Worm (Caenorhabditis elegans) whole organism, L2 larva: ENCODE measurements around the gene anoh-1.
A peak's percentile ranks its signal among the peaks of the same experiment; 100 is the strongest.
"Not testable (repeated sequence)": the region's sequence is repeated elsewhere in the genome, so short reads cannot be mapped to it uniquely, and the experiment has no call there.

Source experiments
- F13H6.1 ChIP-seq: sonication (generic microtip); optimal IDR thresholded peaks from 2 replicates; lab custom pipeline; 2016; ENCODE audit warnings: missing genetic modification characterization, missing compliant biosample characterization
- R02D3.7 ChIP-seq: fragments of 150-350 bp; optimal IDR thresholded peaks from 2 replicates; lab custom pipeline; 2014; ENCODE audit warnings: missing biosample characterization, missing genetic modification characterization
- Y55F3AM.14 ChIP-seq: fragments of 200-800 bp; sonication (Bioruptor generic); optimal IDR thresholded peaks from 2 replicates; lab custom pipeline; 2018; ENCODE audit warnings: mild to moderate bottlenecking, missing genetic modification characterization, missing compliant biosample characterization
- ZK546.5 ChIP-seq: sonication (generic microtip); optimal IDR thresholded peaks from 2 replicates; lab custom pipeline; 2017; ENCODE audit warnings: missing biosample characterization, missing genetic modification characterization
- alr-1 ChIP-seq: fragments of 150-350 bp; optimal IDR thresholded peaks from 2 replicates; lab custom pipeline; 2014; ENCODE audit warnings: missing biosample characterization, missing genetic modification characterization
- ama-1 ChIP-seq: fragments of 150-350 bp; optimal IDR thresholded peaks from 2 replicates; lab custom pipeline; 2018; ENCODE audit warnings: inconsistent platforms
- blmp-1 ChIP-seq: sonication (generic microtip); optimal IDR thresholded peaks from 2 replicates; lab custom pipeline; 2017; ENCODE audit warnings: missing genetic modification characterization, mild to moderate bottlenecking, missing compliant biosample characterization, antibody characterized with exemption, moderate library complexity; ENCODE audit not compliant: insufficient read depth
- ceh-16 ChIP-seq: fragments of 150-350 bp; optimal IDR thresholded peaks from 2 replicates; lab custom pipeline; 2014; ENCODE audit warnings: missing biosample characterization, missing genetic modification characterization
- crh-2 ChIP-seq: sonication (generic microtip); optimal IDR thresholded peaks from 2 replicates; lab custom pipeline; 2017; ENCODE audit warnings: missing biosample characterization, missing genetic modification characterization
- dmd-4 ChIP-seq: sonication (generic microtip); optimal IDR thresholded peaks from 2 replicates; lab custom pipeline; 2017; ENCODE audit warnings: missing biosample characterization, missing genetic modification characterization
- egl-27 ChIP-seq: sonication (generic microtip); optimal IDR thresholded peaks from 3 replicates; lab custom pipeline; 2017; ENCODE audit warnings: missing biosample characterization, missing genetic modification reagents, missing genetic modification characterization
- elt-1 ChIP-seq: fragments of 150-350 bp; optimal IDR thresholded peaks from 2 replicates; lab custom pipeline; 2014; ENCODE audit warnings: missing biosample characterization, missing genetic modification characterization
- fos-1 ChIP-seq: fragments of 150-350 bp; optimal IDR thresholded peaks from 2 replicates; lab custom pipeline; 2014; ENCODE audit warnings: missing biosample characterization, missing genetic modification characterization
- gmeb-1 ChIP-seq: fragments of 150-350 bp; optimal IDR thresholded peaks from 2 replicates; lab custom pipeline; 2014; ENCODE audit warnings: missing biosample characterization, missing genetic modification characterization
- lin-11 ChIP-seq: fragments of 150-350 bp; sonication (generic microtip); optimal IDR thresholded peaks from 2 replicates; lab custom pipeline; 2014; ENCODE audit warnings: missing biosample characterization, missing genetic modification characterization, inconsistent platforms, mixed read lengths
- lin-13 ChIP-seq: fragments of 150-350 bp; optimal IDR thresholded peaks from 2 replicates; lab custom pipeline; 2014; ENCODE audit warnings: missing biosample characterization, missing genetic modification reagents, missing genetic modification characterization
- lin-39 ChIP-seq: fragments of 150-350 bp; optimal IDR thresholded peaks from 2 replicates; lab custom pipeline; 2014; ENCODE audit warnings: missing biosample characterization, missing genetic modification reagents, missing genetic modification characterization
- lsy-2 ChIP-seq, 2 experiments: fragments of 150-350 bp in 1 of 2; sonication (generic microtip) in 1 of 2; optimal IDR thresholded peaks; 2 replicates each; lab custom pipeline; 2014 to 2017; ENCODE audit warnings: missing biosample characterization in 2 of 2, missing genetic modification characterization in 2 of 2
- mab-5 ChIP-seq: fragments of 150-350 bp; optimal IDR thresholded peaks from 2 replicates; lab custom pipeline; 2014; ENCODE audit warnings: missing biosample characterization, missing genetic modification characterization
- mbf-1 ChIP-seq: sonication (generic microtip); optimal IDR thresholded peaks from 2 replicates; lab custom pipeline; 2017; ENCODE audit warnings: missing biosample characterization, missing genetic modification characterization
- mdl-1 ChIP-seq, 2 experiments: fragments of 150-350 bp in 1 of 2; sonication (generic microtip) in 1 of 2; optimal IDR thresholded peaks; 2 replicates each; lab custom pipeline; 2017; ENCODE audit warnings: missing biosample characterization in 2 of 2, missing genetic modification characterization in 2 of 2
- nhr-10 ChIP-seq: sonication (generic microtip); optimal IDR thresholded peaks from 2 replicates; lab custom pipeline; 2017; ENCODE audit warnings: missing biosample characterization, missing genetic modification characterization
- nhr-11 ChIP-seq: fragments of 150-350 bp; optimal IDR thresholded peaks from 2 replicates; lab custom pipeline; 2014; ENCODE audit warnings: missing biosample characterization, missing genetic modification characterization
- nhr-129 ChIP-seq: fragments of 150-350 bp; optimal IDR thresholded peaks from 2 replicates; lab custom pipeline; 2014; ENCODE audit warnings: missing biosample characterization, missing genetic modification characterization
- nhr-21 ChIP-seq: fragments of 150-350 bp; optimal IDR thresholded peaks from 2 replicates; lab custom pipeline; 2014; ENCODE audit warnings: missing biosample characterization, missing genetic modification characterization
- nhr-23 ChIP-seq: fragments of 150-350 bp; optimal IDR thresholded peaks from 2 replicates; lab custom pipeline; 2014; ENCODE audit warnings: missing biosample characterization, missing genetic modification reagents, missing genetic modification characterization
- nhr-237 ChIP-seq: fragments of 150-350 bp; optimal IDR thresholded peaks from 2 replicates; lab custom pipeline; 2014; ENCODE audit warnings: missing biosample characterization, missing genetic modification characterization
- nhr-25 ChIP-seq: fragments of 150-350 bp; sonication (generic microtip); optimal IDR thresholded peaks from 3 replicates; lab custom pipeline; 2014; ENCODE audit warnings: missing biosample characterization, missing genetic modification characterization
- nhr-6 ChIP-seq: fragments of 150-350 bp; optimal IDR thresholded peaks from 2 replicates; lab custom pipeline; 2014; ENCODE audit warnings: missing biosample characterization, missing genetic modification characterization
- nhr-77 ChIP-seq: fragments of 150-350 bp; optimal IDR thresholded peaks from 2 replicates; lab custom pipeline; 2014; ENCODE audit warnings: missing biosample characterization, missing genetic modification characterization
- peb-1 ChIP-seq: fragments of 150-350 bp; optimal IDR thresholded peaks from 2 replicates; lab custom pipeline; 2014; ENCODE audit warnings: missing biosample characterization, missing genetic modification characterization
- sem-4 ChIP-seq: fragments of 150-350 bp; optimal IDR thresholded peaks from 2 replicates; lab custom pipeline; 2014; ENCODE audit warnings: missing biosample characterization, missing genetic modification reagents, missing genetic modification characterization
- skn-1 ChIP-seq: sonication (generic microtip); optimal IDR thresholded peaks from 2 replicates; lab custom pipeline; 2017; ENCODE audit warnings: missing biosample characterization, missing genetic modification characterization
- sma-3 ChIP-seq: sonication (generic microtip); optimal IDR thresholded peaks from 2 replicates; lab custom pipeline; 2016; ENCODE audit warnings: missing genetic modification reagents, missing genetic modification characterization, missing compliant biosample characterization
- sma-9 ChIP-seq, 2 experiments: fragments of 150-350 bp in 1 of 2; sonication (generic microtip) in 1 of 2; optimal IDR thresholded peaks; 2 replicates each; lab custom pipeline; 2014 to 2016; ENCODE audit warnings: missing genetic modification characterization in 2 of 2, mild to moderate bottlenecking in 1 of 2, missing biosample characterization in 1 of 2, missing compliant biosample characterization in 1 of 2, missing genetic modification reagents in 1 of 2, moderate library complexity in 1 of 2
- snpc-4 ChIP-seq: fragments of 150-350 bp; optimal IDR thresholded peaks from 2 replicates; lab custom pipeline; 2014; ENCODE audit warnings: missing biosample characterization, missing genetic modification characterization
- unc-39 ChIP-seq: fragments of 150-350 bp; optimal IDR thresholded peaks from 2 replicates; lab custom pipeline; 2014; ENCODE audit warnings: missing biosample characterization, missing genetic modification characterization
- unc-55 ChIP-seq: fragments of 150-350 bp; sonication (generic microtip); optimal IDR thresholded peaks from 3 replicates; lab custom pipeline; 2014; ENCODE audit warnings: missing biosample characterization, missing genetic modification reagents, missing genetic modification characterization
- unc-62 ChIP-seq: fragments of 150-350 bp; optimal IDR thresholded peaks from 2 replicates; lab custom pipeline; 2014; ENCODE audit warnings: missing biosample characterization, missing genetic modification reagents, missing genetic modification characterization
- zag-1 ChIP-seq: fragments of 150-350 bp; optimal IDR thresholded peaks from 2 replicates; lab custom pipeline; 2014; ENCODE audit warnings: missing biosample characterization, missing genetic modification characterization
- ztf-11 ChIP-seq: sonication (generic microtip); optimal IDR thresholded peaks from 2 replicates; lab custom pipeline; 2017; ENCODE audit warnings: missing biosample characterization, missing genetic modification characterization
- ztf-4 ChIP-seq: fragments of 150-350 bp; optimal IDR thresholded peaks from 2 replicates; lab custom pipeline; 2014; ENCODE audit warnings: missing biosample characterization, missing genetic modification characterization

The anoh-1 gene

ce11 chrIII:13224395-13224794 lies 22.0 kb upstream of the anoh-1 start:
- TF ChIP-seq nhr-25 (tag; lab: Kevin White, UChicago): peak; percentile 2
- TF ChIP-seq gmeb-1 (tag; lab: Kevin White, UChicago): peak; percentile 39
- no peak for TF ChIP-seq nhr-21 (tag; lab: Kevin White, UChicago)
- TF ChIP-seq, all 48 proteins: peak for 2

- TF ChIP-seq nhr-129 (tag; lab: Kevin White, UChicago) (peak; percentile 7), dmd-4 (no peak), sma-9 (GFP tag; optimal IDR thresholded peaks at IDR 0.05; lab: Kevin White, UChicago) (peak; percentile 27), sma-9 (tag; optimal IDR thresholded peaks at IDR 0.05; lab: Kevin White, UChicago) (no peak), fos-1 (tag; lab: Kevin White, UChicago) (peak; percentile 27), gmeb-1 (tag; lab: Kevin White, UChicago) (peak; percentile 41), sma-3 (GFP tag; lab: Kevin White, UChicago) (peak; percentile 8)
Observed at ce11 chrIII:13225019-13225418, 21.3 kb upstream of the anoh-1 start.

ce11 chrIII:13245281-13245680 lies 1.1 kb upstream of the anoh-1 start, which contains the start of gene Y43F4A.4:
Y43F4A.4 (plus strand) TSS chrIII:13245581.
- TF ChIP-seq snpc-4; ztf-11 (tag; lab: Kevin White, UChicago); blmp-1 (tag; lab: Kevin White, UChicago): not testable (repeated sequence)

- TF ChIP-seq mdl-1 (tag; optimal IDR thresholded peaks at IDR 0.05; lab: Kevin White, UChicago) (no peak), Y55F3AM.14 (GFP tag; lab: Kevin White, UChicago) (no peak), mbf-1 (no peak), lin-11 (tag; lab: Kevin White, UChicago) (no peak), ztf-4 (no peak), nhr-129 (tag; lab: Kevin White, UChicago) (no peak), peb-1 (tag; lab: Kevin White, UChicago) (no peak), zag-1 (tag; lab: Kevin White, UChicago) (no peak), nhr-77 (tag; lab: Kevin White, UChicago) (no peak), snpc-4 (no peak)
Observed at ce11 chrIII:13254178-13254725, 7.9 kb downstream of the anoh-1 start, which contains the start of gene F56A8.9. F56A8.9 (plus strand) TSS chrIII:13254675.

ce11 chrIII:13256438-13256928 lies 10.1 kb downstream of the anoh-1 start, which contains the start of gene F56A8.3:
F56A8.3 (plus strand) TSS chrIII:13256878.
- no peak for TF ChIP-seq unc-39 (tag; lab: Kevin White, UChicago)
- TF ChIP-seq sma-3 (GFP tag; lab: Kevin White, UChicago): peak; percentile 81
- peak; percentile 44 for TF ChIP-seq nhr-10 (tag; lab: Kevin White, UChicago)
- no peak for TF ChIP-seq alr-1 (tag; lab: Kevin White, UChicago)
- TF ChIP-seq crh-2 (tag; lab: Kevin White, UChicago): peak; percentile 78
- TF ChIP-seq skn-1 (tag; lab: Kevin White, UChicago): no peak
- TF ChIP-seq egl-27 (tag; lab: Kevin White, UChicago): peak; percentile 55
- TF ChIP-seq nhr-77 (tag; lab: Kevin White, UChicago): no peak
- TF ChIP-seq nhr-11: no peak
- peak; percentile 31 for TF ChIP-seq nhr-129 (tag; lab: Kevin White, UChicago)
- TF ChIP-seq nhr-237: no peak
- no peak for TF ChIP-seq nhr-23 (tag; lab: Kevin White, UChicago)
- TF ChIP-seq ZK546.5 (tag; lab: Kevin White, UChicago): no peak
- TF ChIP-seq R02D3.7 (tag; lab: Kevin White, UChicago): peak; percentile 95
- no peak for TF ChIP-seq unc-62 (GFP tag; lab: Kevin White, UChicago)
- TF ChIP-seq nhr-21 (tag; lab: Kevin White, UChicago): peak; percentile 73
- TF ChIP-seq F13H6.1 (tag; lab: Kevin White, UChicago): peak; percentile 42
- TF ChIP-seq sma-9 (GFP tag; optimal IDR thresholded peaks at IDR 0.05; lab: Kevin White, UChicago): no peak
- no peak for TF ChIP-seq sma-9 (tag; optimal IDR thresholded peaks at IDR 0.05; lab: Kevin White, UChicago)
- no peak for TF ChIP-seq peb-1 (tag; lab: Kevin White, UChicago)
- TF ChIP-seq ceh-16 (tag; lab: Kevin White, UChicago): no peak
- no peak for TF ChIP-seq lin-39 (tag; lab: Kevin White, UChicago)
- no peak for TF ChIP-seq nhr-6 (tag; lab: Kevin White, UChicago)
- peak; percentile 71 for TF ChIP-seq mab-5
- peak; percentile 82 for TF ChIP-seq sem-4 (tag; lab: Kevin White, UChicago)
- TF ChIP-seq fos-1 (tag; lab: Kevin White, UChicago): peak; percentile 30
- no peak for TF ChIP-seq Y55F3AM.14 (GFP tag; lab: Kevin White, UChicago)
- no peak for TF ChIP-seq snpc-4
- peak; percentile 71 for TF ChIP-seq ama-1 (lab: Kevin White, UChicago)
- peak; percentile 69 to 85 for TF ChIP-seq lsy-2 (tag; optimal IDR thresholded peaks at IDR 0.05; lab: Kevin White, UChicago)
- TF ChIP-seq gmeb-1 (tag; lab: Kevin White, UChicago): peak; percentile 98
- TF ChIP-seq elt-1: no peak
- peak; percentile 90 for TF ChIP-seq unc-55 (GFP tag; lab: Kevin White, UChicago)
- no peak for TF ChIP-seq dmd-4
- peak; percentile 74 for TF ChIP-seq lin-13 (GFP tag; lab: Kevin White, UChicago)
- no peak for TF ChIP-seq mdl-1 (tag; optimal IDR thresholded peaks at IDR 0.05; lab: Kevin White, UChicago)
